Worm (Caenorhabditis elegans) whole organism, late embryonic: ENCODE measurements around the gene D2024.4.

ENCODE experiments used
- K02D7.2 ChIP-seq: sonication (generic microtip); optimal IDR thresholded peaks from 2 replicates; lab custom pipeline; 2017; ENCODE audit warnings: mild to moderate bottlenecking, missing genetic modification characterization, missing compliant biosample characterization
- ceh-19 ChIP-seq: fragments of 200-800 bp; sonication (Bioruptor generic); optimal IDR thresholded peaks from 2 replicates; lab custom pipeline; 2018; ENCODE audit warnings: mild to moderate bottlenecking, missing genetic modification characterization, missing compliant biosample characterization
- ceh-2 ChIP-seq: sonication (generic microtip); optimal IDR thresholded peaks from 2 replicates; lab custom pipeline; 2016; ENCODE audit warnings: missing genotype, missing genetic modification characterization, missing compliant biosample characterization
- ceh-34 ChIP-seq: sonication (generic microtip); optimal IDR thresholded peaks from 2 replicates; lab custom pipeline; 2016; ENCODE audit warnings: mild to moderate bottlenecking, missing genetic modification characterization, missing compliant biosample characterization
- fkh-10 ChIP-seq: fragments of 150-350 bp; optimal IDR thresholded peaks from 2 replicates; lab custom pipeline; 2014; ENCODE audit warnings: missing biosample characterization, missing genetic modification reagents, missing genetic modification characterization
- nhr-11 ChIP-seq: fragments of 150-350 bp; optimal IDR thresholded peaks from 2 replicates; lab custom pipeline; 2014; ENCODE audit warnings: missing biosample characterization, missing genetic modification characterization
- pha-4 ChIP-seq: fragments of 150-350 bp; optimal IDR thresholded peaks from 2 replicates; lab custom pipeline; 2018; ENCODE audit warnings: missing biosample characterization, missing genetic modification reagents, missing genetic modification characterization
- pqm-1 ChIP-seq: sonication (generic microtip); optimal IDR thresholded peaks from 2 replicates; lab custom pipeline; 2016; ENCODE audit warnings: missing genetic modification characterization, missing compliant biosample characterization
- sdc-2 ChIP-seq: sonication (generic microtip); optimal IDR thresholded peaks from 2 replicates; lab custom pipeline; 2016; ENCODE audit warnings: missing genotype, missing genetic modification characterization, missing compliant biosample characterization
- tbx-2 ChIP-seq: sonication (generic microtip); optimal IDR thresholded peaks from 2 replicates; lab custom pipeline; 2016; ENCODE audit warnings: missing genetic modification characterization, missing compliant biosample characterization

- TF ChIP-seq tbx-2 (tag; lab: Kevin White, UChicago) (no peak), nhr-11 (tag; lab: Kevin White, UChicago) (no peak), fkh-10 (GFP tag; lab: Kevin White, UChicago) (no peak), pha-4 (tag; lab: Kevin White, UChicago) (no peak), ceh-2 (tag; lab: Kevin White, UChicago) (no peak), ceh-34 (tag; lab: Kevin White, UChicago) (no peak), pqm-1 (tag; lab: Kevin White, UChicago) (no peak), ceh-19 (no peak), sdc-2 (tag; lab: Kevin White, UChicago) (no peak), K02D7.2 (tag; lab: Kevin White, UChicago) (no peak)
Measured at ce11 chrIV:7188030-7188429, 43.0 kb upstream of the D2024.4 start, which contains the start of gene C42D4.13.
